Worm (Caenorhabditis elegans) whole organism, L4 larva: ENCODE measurements around the gene flp-7.

Experiments
- T20F7.1 ChIP-seq: fragments of 200-800 bp; sonication (Bioruptor generic); optimal IDR thresholded peaks from 2 replicates; lab custom pipeline; 2018; ENCODE audit warnings: mild to moderate bottlenecking, missing genetic modification characterization, missing compliant biosample characterization
- T26A8.4 ChIP-seq: fragments of 200-800 bp; sonication (Bioruptor generic); IDR thresholded peaks from 2 replicates; pipeline ENCODE4 v1.3.6; 2022; ENCODE audit warnings: missing genetic modification characterization, missing compliant biosample characterization
- Y105C5A.15 ChIP-seq: fragments of 200-800 bp; sonication (Bioruptor generic); IDR thresholded peaks from 2 replicates; pipeline ENCODE4 v1.3.6; 2022; ENCODE audit warnings: missing genetic modification characterization, missing compliant biosample characterization
- ZK337.2 ChIP-seq: fragments of 200-800 bp; sonication (Bioruptor generic); IDR thresholded peaks from 2 replicates; pipeline ENCODE4 v1.3.6; 2022; ENCODE audit warnings: missing genetic modification reagents, missing genetic modification characterization, missing compliant biosample characterization
- aha-1 ChIP-seq: fragments of 150-350 bp; peaks from one replicate; lab custom pipeline; 2014; ENCODE audit warnings: missing biosample characterization, missing genetic modification characterization
- arid-1 ChIP-seq: fragments of 200-800 bp; sonication (Bioruptor generic); conservative IDR thresholded peaks from 2 replicates; pipeline ENCODE4 v1.3.6; 2022; ENCODE audit warnings: missing genetic modification reagents, missing genetic modification characterization, missing compliant biosample characterization
- ceh-28 ChIP-seq: fragments of 150-350 bp; optimal IDR thresholded peaks from 2 replicates; lab custom pipeline; 2014; ENCODE audit warnings: missing biosample characterization, missing genetic modification reagents, missing genetic modification characterization
- ceh-32 ChIP-seq: sonication (generic microtip); optimal IDR thresholded peaks from 2 replicates; lab custom pipeline; 2016; ENCODE audit warnings: mild to moderate bottlenecking, missing genetic modification characterization, missing compliant biosample characterization; ENCODE audit not compliant: poor library complexity
- ceh-44 ChIP-seq: fragments of 200-800 bp; sonication (Bioruptor generic); IDR thresholded peaks from 2 replicates; pipeline ENCODE4 v1.3.6; 2022; ENCODE audit warnings: missing genetic modification reagents, missing genetic modification characterization, missing compliant biosample characterization
- ceh-62 ChIP-seq: sonication (generic microtip); optimal IDR thresholded peaks from 2 replicates; lab custom pipeline; 2017; ENCODE audit warnings: missing biosample characterization, missing genetic modification characterization
- ceh-82 ChIP-seq: sonication (generic microtip); optimal IDR thresholded peaks from 2 replicates; lab custom pipeline; 2017; ENCODE audit warnings: missing biosample characterization, missing genetic modification characterization
- ces-1 ChIP-seq: fragments of 150-350 bp; sonication (generic microtip); optimal IDR thresholded peaks from 4 replicates; lab custom pipeline; 2014; ENCODE audit warnings: missing biosample characterization, missing genetic modification reagents, missing genetic modification characterization
- daf-16 ChIP-seq, 3 experiments: sonication (generic microtip); optimal IDR thresholded peaks; 2 replicates each; lab custom pipeline; 2016 to 2017; ENCODE audit warnings: missing genetic modification characterization in 3 of 3, missing genetic modification reagents in 3 of 3, mild to moderate bottlenecking in 2 of 3, missing compliant biosample characterization in 2 of 3, missing biosample characterization in 1 of 3, moderate library complexity in 1 of 3
- daf-19 ChIP-seq: fragments of 200-800 bp; sonication (Bioruptor generic); conservative IDR thresholded peaks from 2 replicates; pipeline ENCODE4 v1.3.6; 2022; ENCODE audit warnings: missing genetic modification characterization, missing compliant biosample characterization
- dmd-6 ChIP-seq: fragments of 200-800 bp; sonication (Bioruptor generic); IDR thresholded peaks from 2 replicates; pipeline ENCODE4 v1.3.6; 2022; ENCODE audit warnings: missing genetic modification reagents, missing genetic modification characterization, missing compliant biosample characterization
- dmd-9 ChIP-seq: fragments of 200-800 bp; sonication (Bioruptor generic); IDR thresholded peaks from 2 replicates; pipeline ENCODE4 v1.3.6; 2022; ENCODE audit warnings: missing genetic modification reagents, missing genetic modification characterization, missing compliant biosample characterization
- dve-1 ChIP-seq: sonication (generic microtip); optimal IDR thresholded peaks from 2 replicates; lab custom pipeline; 2017; ENCODE audit warnings: antibody characterized with exemption, mild to moderate bottlenecking, missing genetic modification characterization, missing compliant biosample characterization; ENCODE audit not compliant: insufficient read depth
- egl-27 ChIP-seq: sonication (generic microtip); optimal IDR thresholded peaks from 3 replicates; lab custom pipeline; 2017; ENCODE audit warnings: missing biosample characterization, missing genetic modification reagents, missing genetic modification characterization
- fos-1 ChIP-seq: fragments of 150-350 bp; optimal IDR thresholded peaks from 2 replicates; lab custom pipeline; 2014; ENCODE audit warnings: missing biosample characterization, missing genetic modification characterization
- hlh-11 ChIP-seq: fragments of 200-800 bp; sonication (Bioruptor generic); optimal IDR thresholded peaks from 2 replicates; lab custom pipeline; 2018; ENCODE audit warnings: mild to moderate bottlenecking, missing genetic modification characterization, missing compliant biosample characterization
- lim-7 ChIP-seq: fragments of 200-800 bp; sonication (Bioruptor generic); IDR thresholded peaks from 2 replicates; pipeline ENCODE4 v1.3.6; 2022; ENCODE audit warnings: missing genetic modification characterization, missing compliant biosample characterization
- lin-1 ChIP-seq: fragments of 200-800 bp; sonication (Bioruptor generic); IDR thresholded peaks from 2 replicates; pipeline ENCODE4 v1.3.6; 2022; ENCODE audit warnings: missing genetic modification reagents, missing genetic modification characterization, missing compliant biosample characterization
- lin-15B ChIP-seq: fragments of 150-350 bp; sonication (generic microtip); optimal IDR thresholded peaks from 3 replicates; lab custom pipeline; 2014; ENCODE audit warnings: missing biosample characterization, missing genetic modification characterization
- lin-29 ChIP-seq: fragments of 200-800 bp; sonication (Bioruptor generic); IDR thresholded peaks from 2 replicates; pipeline ENCODE4 v1.3.6; 2022; ENCODE audit warnings: missing genetic modification reagents, missing genetic modification characterization, missing compliant biosample characterization
- mdt-29 ChIP-seq: fragments of 200-800 bp; sonication (Bioruptor generic); IDR thresholded peaks from 2 replicates; pipeline ENCODE4 v1.3.6; 2022; ENCODE audit warnings: missing genetic modification reagents, missing genetic modification characterization, missing compliant biosample characterization
- mep-1 ChIP-seq: fragments of 150-350 bp; sonication (generic microtip); optimal IDR thresholded peaks from 3 replicates; lab custom pipeline; 2014; ENCODE audit warnings: missing biosample characterization, missing genetic modification characterization
- mxl-2 ChIP-seq: fragments of 200-800 bp; sonication (Bioruptor generic); conservative IDR thresholded peaks from 2 replicates; pipeline ENCODE4 v1.3.6; 2022; ENCODE audit warnings: missing genetic modification reagents, missing genetic modification characterization, missing compliant biosample characterization
- nhr-11 ChIP-seq: fragments of 150-350 bp; optimal IDR thresholded peaks from 2 replicates; lab custom pipeline; 2014; ENCODE audit warnings: missing biosample characterization, missing genetic modification characterization
- nhr-111 ChIP-seq: fragments of 200-800 bp; sonication (Bioruptor generic); optimal IDR thresholded peaks from 2 replicates; lab custom pipeline; 2018; ENCODE audit warnings: mild to moderate bottlenecking, missing genetic modification characterization, missing compliant biosample characterization
- nhr-25 ChIP-seq: sonication (generic microtip); optimal IDR thresholded peaks from 2 replicates; lab custom pipeline; 2017; ENCODE audit warnings: missing genetic modification characterization, mild to moderate bottlenecking, missing compliant biosample characterization, antibody characterized with exemption, moderate library complexity, borderline replicate concordance; ENCODE audit not compliant: insufficient read depth
- nhr-41 ChIP-seq: fragments of 200-800 bp; sonication (Bioruptor generic); IDR thresholded peaks from 2 replicates; pipeline ENCODE4 v1.3.6; 2022; ENCODE audit warnings: missing genetic modification reagents, missing genetic modification characterization, missing compliant biosample characterization
- nhr-42 ChIP-seq: fragments of 200-800 bp; sonication (Bioruptor generic); IDR thresholded peaks from 2 replicates; pipeline ENCODE4 v1.3.6; 2022; ENCODE audit warnings: missing genetic modification characterization, missing compliant biosample characterization
- rbr-2 ChIP-seq: sonication (generic microtip); optimal IDR thresholded peaks from 2 replicates; lab custom pipeline; 2016; ENCODE audit warnings: missing genotype, missing genetic modification characterization, missing compliant biosample characterization
- sdz-12 ChIP-seq: fragments of 200-800 bp; sonication (Bioruptor generic); optimal IDR thresholded peaks from 2 replicates; lab custom pipeline; 2018; ENCODE audit warnings: mild to moderate bottlenecking, missing genetic modification characterization, missing compliant biosample characterization
- snpc-1.2 ChIP-seq: fragments of 200-800 bp; sonication (Bioruptor generic); IDR thresholded peaks from 2 replicates; pipeline ENCODE4 v1.3.6; 2022; ENCODE audit warnings: missing genetic modification reagents, missing genetic modification characterization, missing compliant biosample characterization
- tag-97 ChIP-seq: fragments of 200-800 bp; sonication (Bioruptor generic); IDR thresholded peaks from 2 replicates; pipeline ENCODE4 v1.3.6; 2022; ENCODE audit warnings: missing genetic modification characterization, missing compliant biosample characterization
- tra-1 ChIP-seq: fragments of 200-800 bp; sonication (Bioruptor generic); IDR thresholded peaks from 2 replicates; pipeline ENCODE4 v1.3.6; 2022; ENCODE audit warnings: missing genetic modification reagents, missing genetic modification characterization, missing compliant biosample characterization
- unc-130 ChIP-seq: sonication (generic microtip); optimal IDR thresholded peaks from 2 replicates; lab custom pipeline; 2016; ENCODE audit warnings: missing genetic modification reagents, missing genetic modification characterization, missing compliant biosample characterization
- unc-62 ChIP-seq, 3 experiments: fragments of 150-350 bp in 1 of 3; sonication (generic microtip); optimal IDR thresholded peaks in 2 of 3; peaks in 1 of 3; 1 replicate in 1 of 3; 2 replicates in 2 of 3; lab custom pipeline; 2014 to 2017; ENCODE audit warnings: missing biosample characterization in 3 of 3, missing genetic modification characterization in 3 of 3, missing genetic modification reagents in 3 of 3, missing genotype in 1 of 3
- zfp-3 ChIP-seq: fragments of 200-800 bp; sonication (Bioruptor generic); conservative IDR thresholded peaks from 2 replicates; pipeline ENCODE4 v1.3.6; 2022; ENCODE audit warnings: missing genetic modification reagents, missing genetic modification characterization, missing compliant biosample characterization
- zip-11 ChIP-seq: fragments of 200-800 bp; sonication (Bioruptor generic); IDR thresholded peaks from 2 replicates; pipeline ENCODE4 v1.3.6; 2022; ENCODE audit warnings: missing genetic modification characterization, missing compliant biosample characterization

flp-7 gene

ce11 chrX:5917284-5917683 lies 31.6 kb downstream of the flp-7 start, which contains the start of gene Y23B4A.1:
TSS of gene Y23B4A.1 (minus strand) at chrX:5917384.
- TF ChIP-seq nhr-42 (GFP tag; lab: Robert Waterston, UW), result no peak
- no peak for TF ChIP-seq nhr-41 (GFP tag; lab: Robert Waterston, UW)
- no peak for TF ChIP-seq ceh-28
- no peak for TF ChIP-seq dve-1 (tag; lab: Kevin White, UChicago)
- TF ChIP-seq ces-1 (GFP tag; lab: Kevin White, UChicago), result no peak
- no peak for TF ChIP-seq dmd-9 (GFP tag; lab: Robert Waterston, UW)
- TF ChIP-seq nhr-25 (tag; lab: Kevin White, UChicago), result no peak
- TF ChIP-seq daf-16 (GFP tag; optimal IDR thresholded peaks at IDR 0.05; lab: Kevin White, UChicago), result no peak
- no peak for TF ChIP-seq daf-16 (tag; optimal IDR thresholded peaks at IDR 0.05; lab: Kevin White, UChicago)
- no peak for TF ChIP-seq tag-97
- TF ChIP-seq rbr-2 (tag; lab: Kevin White, UChicago), result no peak
- no peak for TF ChIP-seq tra-1
- no peak for TF ChIP-seq egl-27 (tag; lab: Kevin White, UChicago)
- no peak for TF ChIP-seq arid-1 (GFP tag; lab: Robert Waterston, UW)
- no peak for TF ChIP-seq nhr-111 (GFP tag; lab: Kevin White, UChicago)
- no peak for TF ChIP-seq daf-19 (GFP tag; lab: Robert Waterston, UW)
- no peak for TF ChIP-seq dmd-6
- TF ChIP-seq Y105C5A.15 (GFP tag; lab: Robert Waterston, UW), result no peak
- TF ChIP-seq, all 104 proteins: peak for 0

ce11 chrX:5919097-5919496 lies 33.4 kb downstream of the flp-7 start, which contains the start of gene capa-1:
TSS of gene capa-1 (plus strand) at chrX:5919397.
- no peak for TF ChIP-seq lin-15B (tag; lab: Kevin White, UChicago)
- no peak for TF ChIP-seq unc-130 (GFP tag; lab: Kevin White, UChicago)
- no peak for TF ChIP-seq fos-1
- no peak for TF ChIP-seq lin-1 (GFP tag; lab: Robert Waterston, UW)
- no peak for TF ChIP-seq ceh-82 (tag; lab: Kevin White, UChicago)
- TF ChIP-seq mdt-29 (GFP tag; lab: Robert Waterston, UW), result no peak
- no peak for TF ChIP-seq mxl-2 (GFP tag; lab: Robert Waterston, UW)
- no peak for TF ChIP-seq ZK337.2

DNA sequence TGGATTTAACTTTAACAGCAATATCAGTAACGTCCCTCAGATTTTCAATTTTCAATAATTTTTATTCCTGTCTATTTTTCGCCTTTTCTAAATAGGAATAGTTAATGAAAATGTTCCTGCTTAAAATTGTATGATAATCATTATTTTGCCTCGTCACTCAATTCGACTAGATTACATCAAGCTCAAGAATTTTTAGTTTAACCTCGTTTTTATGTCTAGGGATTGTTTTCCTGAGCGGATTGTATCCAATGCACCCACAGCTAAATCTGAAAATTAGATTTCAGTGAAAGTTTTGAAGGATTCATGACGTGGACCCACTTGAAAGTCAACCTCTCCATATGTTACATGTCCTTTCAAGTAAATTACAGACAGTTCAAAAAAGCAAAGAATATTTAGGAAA lies 38.0 kb downstream of the flp-7 start:
- TF ChIP-seq mep-1 (no peak), ceh-62 (no peak), aha-1 (tag; lab: Kevin White, UChicago) (peak; percentile 91)
- TF ChIP-seq, all 104 proteins: peak for 1

ce11 chrX:5930822-5931221 lies 45.2 kb downstream of the flp-7 start, which contains the start of gene egl-6:
TSS of gene egl-6 (plus strand) at chrX:5931122.
- TF ChIP-seq sdz-12 (GFP tag; lab: Kevin White, UChicago), result no peak
- peak; percentile 36 for TF ChIP-seq aha-1 (tag; lab: Kevin White, UChicago)

DNA sequence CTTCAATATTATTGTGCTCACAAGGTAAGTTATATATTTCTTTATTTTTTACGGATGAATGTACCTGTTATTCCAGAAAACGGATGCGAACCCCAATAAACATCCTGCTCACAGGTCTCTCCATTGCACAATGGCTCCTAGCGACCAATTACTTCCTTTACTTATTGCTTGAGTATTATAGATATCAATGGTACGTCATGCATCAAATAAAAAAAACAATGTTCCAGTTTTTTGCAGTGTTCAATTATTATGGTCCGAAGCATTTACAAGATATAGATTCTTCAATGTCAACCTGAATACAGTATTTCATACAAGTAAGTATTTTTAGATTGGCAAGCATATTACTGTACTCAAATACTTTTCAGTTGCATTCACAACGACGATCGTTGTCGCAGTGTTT lies 47.3 kb downstream of the flp-7 start:
- no peak for TF ChIP-seq hlh-11 (tag; lab: Kevin White, UChicago)
- TF ChIP-seq unc-62 (GFP tag; optimal IDR thresholded peaks at IDR 0.05 in 1 of 2; lab: Kevin White, UChicago), result peak in 1 of 2 experiments; percentile 69
- no peak for TF ChIP-seq unc-62 (tag; optimal IDR thresholded peaks at IDR 0.05; lab: Kevin White, UChicago)

- TF ChIP-seq tag-97, result no peak
- no peak for TF ChIP-seq nhr-111 (GFP tag; lab: Kevin White, UChicago)
- TF ChIP-seq zip-11, result no peak
- TF ChIP-seq lim-7 (GFP tag; lab: Robert Waterston, UW), result no peak
- no peak for TF ChIP-seq mep-1
- no peak for TF ChIP-seq aha-1 (tag; lab: Kevin White, UChicago)
- no peak for TF ChIP-seq snpc-1.2 (GFP tag; lab: Robert Waterston, UW)
- TF ChIP-seq daf-19 (GFP tag; lab: Robert Waterston, UW), result no peak
- no peak for TF ChIP-seq ceh-32 (tag; lab: Kevin White, UChicago)
- no peak for TF ChIP-seq nhr-11 (tag; lab: Kevin White, UChicago)
- no peak for TF ChIP-seq dve-1 (tag; lab: Kevin White, UChicago)
- no peak for TF ChIP-seq T20F7.1 (GFP tag; lab: Kevin White, UChicago)
- TF ChIP-seq T26A8.4 (GFP tag; lab: Robert Waterston, UW), result no peak
- TF ChIP-seq zfp-3 (GFP tag; lab: Robert Waterston, UW), result no peak
- no peak for TF ChIP-seq lin-29
- TF ChIP-seq ceh-44 (GFP tag; lab: Robert Waterston, UW), result no peak
- TF ChIP-seq ZK337.2, result no peak
- TF ChIP-seq tra-1, result no peak
These were observed 49.8 kb downstream of the flp-7 start, which contains the start of gene C46F4.3 for ce11 chrX:5935473-5935872. TSS of gene C46F4.3 (plus strand) at chrX:5935773.
